Fruit fly (Drosophila melanogaster) whole organism, prepupa: Measurements from ENCODE around the gene CG7126.

Experiments
- Blimp-1 ChIP-seq: fragments of 200-800 bp; sonication (Bioruptor generic); optimal IDR thresholded peaks from 3 replicates; lab custom pipeline; 2017; ENCODE audit warnings: missing biosample characterization, missing genetic modification characterization, mild to moderate bottlenecking, moderate library complexity, missing genetic modification reagents
- CG10669 ChIP-seq: fragments of 200-800 bp; sonication (Bioruptor generic); optimal IDR thresholded peaks from 3 replicates; lab custom pipeline; 2018; ENCODE audit warnings: missing biosample characterization, mild to moderate bottlenecking, missing genetic modification characterization, moderate library complexity
- CG11902 ChIP-seq: fragments of 200-800 bp; sonication (Bioruptor generic); optimal IDR thresholded peaks from 3 replicates; lab custom pipeline; 2016; ENCODE audit warnings: missing biosample characterization, missing genetic modification characterization
- CG1621 ChIP-seq: fragments of 200-800 bp; sonication (Bioruptor generic); optimal IDR thresholded peaks from 3 replicates; lab custom pipeline; 2018; ENCODE audit warnings: missing biosample characterization, mild to moderate bottlenecking, missing genetic modification characterization
- CG3032 ChIP-seq: fragments of 200-800 bp; optimal IDR thresholded peaks from 2 replicates; lab custom pipeline; 2019; ENCODE audit warnings: missing biosample characterization, mild to moderate bottlenecking, missing genetic modification characterization, moderate library complexity
- CG32006 ChIP-seq: fragments of 200-800 bp; sonication (Bioruptor generic); optimal IDR thresholded peaks from 3 replicates; lab custom pipeline; 2017; ENCODE audit warnings: missing biosample characterization, mild to moderate bottlenecking, missing genetic modification characterization
- CG34406 ChIP-seq: fragments of 200-800 bp; sonication (Bioruptor generic); optimal IDR thresholded peaks from 3 replicates; lab custom pipeline; 2016; ENCODE audit warnings: missing biosample characterization, missing genetic modification characterization
- CG3919 ChIP-seq: fragments of 200-800 bp; sonication (Bioruptor generic); optimal IDR thresholded peaks from 3 replicates; lab custom pipeline; 2016; ENCODE audit warnings: missing biosample characterization, missing genetic modification characterization
- CG6163 ChIP-seq: fragments of 200-800 bp; sonication (Bioruptor generic); IDR thresholded peaks from 3 replicates; pipeline ENCODE4 v1.3.6; 2022; ENCODE audit warnings: missing biosample characterization, missing genetic modification characterization
- CG6276 ChIP-seq: fragments of 200-800 bp; sonication (Bioruptor generic); optimal IDR thresholded peaks from 2 replicates; lab custom pipeline; 2017; ENCODE audit warnings: missing biosample characterization, mild to moderate bottlenecking, missing genetic modification characterization
- CG7368 ChIP-seq: fragments of 200-800 bp; sonication (Bioruptor generic); optimal IDR thresholded peaks from 3 replicates; lab custom pipeline; 2016; ENCODE audit warnings: missing biosample characterization, missing genetic modification characterization
- CG8119 ChIP-seq: fragments of 200-800 bp; sonication (Bioruptor generic); IDR thresholded peaks from 3 replicates; pipeline ENCODE4 v1.3.6; 2022; ENCODE audit warnings: missing biosample characterization, missing genetic modification characterization
- CG8319 ChIP-seq: fragments of 200-800 bp; sonication (Bioruptor generic); optimal IDR thresholded peaks from 3 replicates; lab custom pipeline; 2016; ENCODE audit warnings: missing biosample characterization, missing genetic modification characterization
- CG9139 ChIP-seq: fragments of 200-800 bp; sonication (Bioruptor generic); optimal IDR thresholded peaks from 3 replicates; lab custom pipeline; 2017; ENCODE audit warnings: missing biosample characterization, mild to moderate bottlenecking, missing genetic modification characterization
- Ets21C ChIP-seq: fragments of 200-800 bp; sonication (Bioruptor generic); optimal IDR thresholded peaks from 3 replicates; lab custom pipeline; 2016; ENCODE audit warnings: missing biosample characterization, missing genetic modification characterization
- Ets96B ChIP-seq: fragments of 200-800 bp; optimal IDR thresholded peaks from 2 replicates; lab custom pipeline; 2019; ENCODE audit warnings: missing biosample characterization, mild to moderate bottlenecking, missing genetic modification characterization, moderate library complexity
- Gug ChIP-seq: fragments of 200-800 bp; sonication (Bioruptor generic); IDR thresholded peaks from 2 replicates; pipeline ENCODE4 v1.3.6; 2022; ENCODE audit warnings: missing biosample characterization, missing genetic modification characterization
- Hr38 ChIP-seq: sonication (Bioruptor generic); optimal IDR thresholded peaks from 2 replicates; lab custom pipeline; 2016; ENCODE audit warnings: missing biosample characterization, missing genetic modification characterization
- Hr4 ChIP-seq: fragments of 200-800 bp; sonication (Bioruptor generic); optimal IDR thresholded peaks from 3 replicates; lab custom pipeline; 2016; ENCODE audit warnings: missing biosample characterization, missing genetic modification characterization
- Met ChIP-seq: fragments of 200-800 bp; sonication (Bioruptor generic); optimal IDR thresholded peaks from 3 replicates; lab custom pipeline; 2016; ENCODE audit warnings: missing biosample characterization, missing genetic modification characterization
- OdsH ChIP-seq: fragments of 200-800 bp; sonication (Bioruptor generic); optimal IDR thresholded peaks from 3 replicates; lab custom pipeline; 2016; ENCODE audit warnings: missing biosample characterization, missing genetic modification characterization
- Sox102F ChIP-seq: fragments of 200-800 bp; sonication (Bioruptor generic); optimal IDR thresholded peaks from 2 replicates; lab custom pipeline; 2016; ENCODE audit warnings: missing biosample characterization, mild to moderate bottlenecking, missing genetic modification characterization
- achi ChIP-seq: fragments of 200-800 bp; sonication (Bioruptor generic); optimal IDR thresholded peaks from 3 replicates; lab custom pipeline; 2016; ENCODE audit warnings: missing biosample characterization, missing genetic modification characterization
- acj6 ChIP-seq: fragments of 200-800 bp; sonication (Bioruptor generic); optimal IDR thresholded peaks from 3 replicates; lab custom pipeline; 2016; ENCODE audit warnings: missing biosample characterization, missing genetic modification characterization
- dsx ChIP-seq: fragments of 200-800 bp; optimal IDR thresholded peaks from 3 replicates; lab custom pipeline; 2019; ENCODE audit warnings: missing biosample characterization, mild to moderate bottlenecking, missing genetic modification characterization, moderate library complexity; ENCODE audit not compliant: poor library complexity, severe bottlenecking
- eg ChIP-seq: fragments of 200-800 bp; sonication (Bioruptor generic); IDR thresholded peaks from 3 replicates; pipeline ENCODE4 v1.3.6; 2022; ENCODE audit warnings: missing biosample characterization, missing genetic modification characterization
- esn ChIP-seq: fragments of 200-800 bp; sonication (Bioruptor generic); optimal IDR thresholded peaks from 2 replicates; lab custom pipeline; 2016; ENCODE audit warnings: missing biosample characterization, mild to moderate bottlenecking, missing genetic modification characterization, moderate library complexity
- fd59A ChIP-seq: fragments of 200-800 bp; sonication (Bioruptor generic); optimal IDR thresholded peaks from 2 replicates; lab custom pipeline; 2017; ENCODE audit warnings: missing biosample characterization, mild to moderate bottlenecking, missing genetic modification characterization, missing genetic modification reagents
- fkh ChIP-seq: fragments of 200-800 bp; sonication (Bioruptor generic); optimal IDR thresholded peaks from 3 replicates; lab custom pipeline; 2017; ENCODE audit warnings: missing biosample characterization, mild to moderate bottlenecking, missing genetic modification characterization, moderate library complexity
- lz ChIP-seq: fragments of 200-800 bp; sonication (Bioruptor generic); optimal IDR thresholded peaks from 3 replicates; lab custom pipeline; 2016; ENCODE audit warnings: missing biosample characterization, missing genetic modification characterization
- spab ChIP-seq: fragments of 200-800 bp; sonication (Bioruptor generic); optimal IDR thresholded peaks from 2 replicates; lab custom pipeline; 2017; ENCODE audit warnings: missing biosample characterization, mild to moderate bottlenecking, missing genetic modification characterization, missing genetic modification reagents
- ss ChIP-seq, 2 experiments: fragments of 200-800 bp; sonication (Bioruptor generic); optimal IDR thresholded peaks; 2 replicates in 1 of 2; 3 replicates in 1 of 2; lab custom pipeline; 2017 to 2018; ENCODE audit warnings: mild to moderate bottlenecking in 2 of 2, missing biosample characterization in 2 of 2, missing genetic modification characterization in 2 of 2, moderate library complexity in 1 of 2
- svp ChIP-seq: fragments of 200-800 bp; sonication (Bioruptor generic); peaks from one replicate; lab custom pipeline; 2016; ENCODE audit warnings: missing biosample characterization, missing genetic modification characterization
- topi ChIP-seq: fragments of 200-800 bp; sonication (Bioruptor generic); optimal IDR thresholded peaks from 3 replicates; lab custom pipeline; 2016; ENCODE audit warnings: missing biosample characterization, missing genetic modification characterization
- vri ChIP-seq: fragments of 200-800 bp; sonication (Bioruptor generic); optimal IDR thresholded peaks from 3 replicates; lab custom pipeline; 2016; ENCODE audit warnings: missing biosample characterization, mild to moderate bottlenecking, missing genetic modification characterization

Gene CG7126

dm6 chr3R:18269744-18270348 lies 32.8 kb downstream of the CG7126 start:
- TF ChIP-seq CG8119 (GFP tag; lab: Robert Waterston, UW) (no peak), Blimp-1 (GFP tag; lab: Kevin White, UChicago) (no peak), fd59A (GFP tag; lab: Kevin White, UChicago) (no peak), CG7368 (GFP tag; lab: Kevin White, UChicago) (no peak), vri (GFP tag; lab: Kevin White, UChicago) (no peak), CG3919 (no peak), acj6 (GFP tag; lab: Kevin White, UChicago) (no peak)

DNA sequence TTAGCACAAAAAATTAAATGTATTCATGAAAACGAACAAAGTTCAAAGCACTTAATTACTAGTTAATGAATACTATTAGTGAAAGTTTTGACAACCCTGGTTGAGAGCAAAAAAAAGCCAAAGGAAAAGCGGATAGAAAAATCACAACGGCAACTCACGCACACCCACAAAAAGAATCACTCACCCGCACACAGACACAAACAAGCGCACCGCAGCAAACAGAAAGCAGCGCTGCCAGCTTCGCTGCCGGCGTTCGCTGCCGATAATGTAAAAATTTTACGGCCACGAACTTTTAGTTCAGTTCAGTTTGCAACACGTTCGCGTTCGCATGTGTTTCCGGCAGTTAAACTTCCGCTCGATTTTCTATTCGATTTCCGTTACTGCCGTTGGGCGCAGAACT lies 35.2 kb downstream of the CG7126 start, which contains the start of gene CG18599:
Gene CG18599, plus strand, starts transcription at position 301 of the 400 bp plus-strand sequence.
- TF ChIP-seq achi (GFP tag; lab: Kevin White, UChicago) (no peak), spab (GFP tag; lab: Kevin White, UChicago) (no peak), CG6163 (no peak), Ets21C (GFP tag; lab: Kevin White, UChicago) (no peak), Sox102F (GFP tag; lab: Kevin White, UChicago) (no peak), CG8319 (GFP tag; lab: Kevin White, UChicago) (no peak), acj6 (GFP tag; lab: Kevin White, UChicago) (no peak), vri (GFP tag; lab: Kevin White, UChicago) (no peak), CG3032 (tag; lab: Kevin White, UChicago) (no peak), eg (GFP tag; lab: Robert Waterston, UW) (no peak), lz (GFP tag; lab: Kevin White, UChicago) (no peak), Met (GFP tag; lab: Kevin White, UChicago) (no peak), CG1621 (no peak), CG6276 (GFP tag; lab: Kevin White, UChicago) (no peak)

- TF ChIP-seq fkh (no peak), Hr4 (GFP tag; lab: Kevin White, UChicago) (no peak), spab (GFP tag; lab: Kevin White, UChicago) (no peak), CG34406 (no peak), CG11902 (GFP tag; lab: Kevin White, UChicago) (no peak), CG1621 (no peak), CG3032 (tag; lab: Kevin White, UChicago) (no peak), CG32006 (no peak), OdsH (GFP tag; lab: Kevin White, UChicago) (no peak), CG6163 (no peak), ss (GFP tag; optimal IDR thresholded peaks at IDR 0.05; lab: Kevin White, UChicago) (no peak), esn (GFP tag; lab: Kevin White, UChicago) (no peak), dsx (GFP tag; lab: Kevin White, UChicago) (no peak), Gug (GFP tag; lab: Robert Waterston, UW) (no peak), Hr38 (no peak), CG9139 (GFP tag; lab: Kevin White, UChicago) (no peak), eg (GFP tag; lab: Robert Waterston, UW) (no peak), topi (no peak), CG10669 (no peak), lz (GFP tag; lab: Kevin White, UChicago) (no peak)
- TF ChIP-seq, all 60 proteins: peak for 0
Measured at dm6 chr3R:18266665-18267064, 36.0 kb downstream of the CG7126 start.

- TF ChIP-seq svp (GFP tag; lab: Kevin White, UChicago): no peak
- TF ChIP-seq CG8319 (GFP tag; lab: Kevin White, UChicago): no peak
- TF ChIP-seq topi: no peak
- no peak for TF ChIP-seq fd59A (GFP tag; lab: Kevin White, UChicago)
- no peak for TF ChIP-seq Ets96B (tag; lab: Kevin White, UChicago)
- no peak for TF ChIP-seq CG9139 (GFP tag; lab: Kevin White, UChicago)
Measured at dm6 chr3R:18265275-18265674, 37.4 kb downstream of the CG7126 start.
